Fruit fly (Drosophila melanogaster): Measurements from ENCODE around the gene Nnf1b.

Gene Nnf1b

dm6 chr2L:845341-846004 lies 35.1 kb downstream of the Nnf1b start (continued):
- TF ChIP-seq h (optimal IDR thresholded peaks at IDR 0.05), result no peak
- TF ChIP-seq CG2202 (tag; optimal IDR thresholded peaks at IDR 0.05), result peak; percentile 37
- peak; percentile 54 for TF ChIP-seq tio (GFP tag; optimal IDR thresholded peaks at IDR 0.05)
- TF ChIP-seq CG2120 (GFP tag; optimal IDR thresholded peaks at IDR 0.05), result peak; percentile 92
- TF ChIP-seq CG10654 (GFP tag; optimal IDR thresholded peaks at IDR 0.05), result peak; percentile 80
- peak; percentile 79 for TF ChIP-seq Hand (GFP tag; optimal IDR thresholded peaks at IDR 0.05)
- no peak for TF ChIP-seq Opbp (GFP tag; IDR thresholded peaks at IDR 0.05; ENCODE audit: partially characterized antibody)
- TF ChIP-seq Hey (tag; optimal IDR thresholded peaks at IDR 0.05), result peak; percentile 65
- TF ChIP-seq Bdp1 (GFP tag; optimal IDR thresholded peaks at IDR 0.05), result peak; percentile 60
- peak; percentile 73 for TF ChIP-seq Nf-YB (GFP tag; optimal IDR thresholded peaks at IDR 0.05)
- peak; percentile 79 for TF ChIP-seq CG12155 (GFP tag; optimal IDR thresholded peaks at IDR 0.05)
- TF ChIP-seq zf30C (GFP tag; optimal IDR thresholded peaks at IDR 0.05), result peak; percentile 64
- peak; percentile 68; the same call in 2 of the 3 replicates for TF ChIP-seq croc (GFP tag; conservative IDR thresholded peaks at IDR 0.05)
- TF ChIP-seq gcm (GFP tag; optimal IDR thresholded peaks at IDR 0.05), result peak; percentile 72
- TF ChIP-seq CG10274 (GFP tag; optimal IDR thresholded peaks at IDR 0.05), result peak; percentile 68
- TF ChIP-seq org-1 (GFP tag; optimal IDR thresholded peaks at IDR 0.05), result peak; percentile 81
- TF ChIP-seq H15 (GFP tag; IDR thresholded peaks at IDR 0.05), result peak; percentile 87
- peak; percentile 68 for TF ChIP-seq CG18011 (GFP tag; optimal IDR thresholded peaks at IDR 0.05)
- peak; percentile 93 for TF ChIP-seq row (GFP tag; IDR thresholded peaks at IDR 0.05)
- peak; percentile 89 for TF ChIP-seq Xrp1 (GFP tag; IDR thresholded peaks at IDR 0.05)
- TF ChIP-seq Trl (optimal IDR thresholded peaks at IDR 0.05), result peak; percentile 22 to 50
- peak; percentile 86 for TF ChIP-seq Trl (GFP tag; optimal IDR thresholded peaks at IDR 0.05)
- peak; percentile 76 for TF ChIP-seq CG43689 (GFP tag; IDR thresholded peaks at IDR 0.05)
- TF ChIP-seq tgo (GFP tag; IDR thresholded peaks at IDR 0.05), result peak; percentile 84
- TF ChIP-seq Sin3A (optimal IDR thresholded peaks at IDR 0.05), result no peak
- peak; percentile 80 for TF ChIP-seq ssp (GFP tag; IDR thresholded peaks at IDR 0.05)
- TF ChIP-seq ranshi (GFP tag; IDR thresholded peaks at IDR 0.05), result peak; percentile 87
- peak; percentile 72 for TF ChIP-seq CG11723 (GFP tag; optimal IDR thresholded peaks at IDR 0.05)
- peak; percentile 82 for TF ChIP-seq CG7556 (GFP tag; optimal IDR thresholded peaks at IDR 0.05)
- TF ChIP-seq CG17186 (GFP tag; optimal IDR thresholded peaks at IDR 0.05), result peak; percentile 54
- TF ChIP-seq CkIIα-i1 (GFP tag; IDR thresholded peaks at IDR 0.05), result 0 out of 2 replicates have a peak, but pooled peaks have one; percentile 33
- TF ChIP-seq CG13624 (GFP tag; optimal IDR thresholded peaks at IDR 0.05), result peak; percentile 86
- TF ChIP-seq CG13287 (GFP tag; IDR thresholded peaks at IDR 0.05; ENCODE audit: partially characterized antibody), result no peak
- TF ChIP-seq az2 (GFP tag; optimal IDR thresholded peaks at IDR 0.05), result peak; percentile 86
- TF ChIP-seq CG17328 (GFP tag; IDR thresholded peaks at IDR 0.05), result peak; percentile 84
- TF ChIP-seq Hmx (GFP tag; optimal IDR thresholded peaks at IDR 0.05), result no peak
- TF ChIP-seq CG6254 (GFP tag; optimal IDR thresholded peaks at IDR 0.05), result peak; percentile 74
- TF ChIP-seq dmrt11E (tag; optimal IDR thresholded peaks at IDR 0.05), result peak; percentile 35
- TF ChIP-seq CG2129 (GFP tag; IDR thresholded peaks at IDR 0.05; ENCODE audit: partially characterized antibody), result no peak
- TF ChIP-seq CG12744 (GFP tag; optimal IDR thresholded peaks at IDR 0.05), result peak; percentile 78
- TF ChIP-seq jumu (GFP tag; optimal IDR thresholded peaks at IDR 0.05), result peak; percentile 91
- peak; percentile 73; the same call in 1 of the 2 replicates for TF ChIP-seq danr (GFP tag; IDR thresholded peaks at IDR 0.05)
- peak; percentile 62 for TF ChIP-seq YL-1 (GFP tag; optimal IDR thresholded peaks at IDR 0.05)
- TF ChIP-seq CHES-1-like (GFP tag; optimal IDR thresholded peaks at IDR 0.05), result peak; percentile 90
- TF ChIP-seq CG16815 (GFP tag; optimal IDR thresholded peaks at IDR 0.05), result peak; percentile 56
- TF ChIP-seq CG7357 (GFP tag; IDR thresholded peaks at IDR 0.05), result peak; percentile 75
- peak; percentile 73 for TF ChIP-seq disco-r (GFP tag; optimal IDR thresholded peaks at IDR 0.05)
- peak; percentile 82 for TF ChIP-seq caup (GFP tag; optimal IDR thresholded peaks at IDR 0.05; ENCODE audit: severe bottlenecking)
- peak; percentile 74 for TF ChIP-seq CG10979 (tag; optimal IDR thresholded peaks at IDR 0.05)
- peak; percentile 80 for TF ChIP-seq CG6272 (GFP tag; IDR thresholded peaks at IDR 0.05)
- TF ChIP-seq wdn (GFP tag; IDR thresholded peaks at IDR 0.05), result peak; percentile 81

Measured in whole organism, embryonic.